Worm (Caenorhabditis elegans): ENCODE data around the gene R07D5.2.

DNA sequence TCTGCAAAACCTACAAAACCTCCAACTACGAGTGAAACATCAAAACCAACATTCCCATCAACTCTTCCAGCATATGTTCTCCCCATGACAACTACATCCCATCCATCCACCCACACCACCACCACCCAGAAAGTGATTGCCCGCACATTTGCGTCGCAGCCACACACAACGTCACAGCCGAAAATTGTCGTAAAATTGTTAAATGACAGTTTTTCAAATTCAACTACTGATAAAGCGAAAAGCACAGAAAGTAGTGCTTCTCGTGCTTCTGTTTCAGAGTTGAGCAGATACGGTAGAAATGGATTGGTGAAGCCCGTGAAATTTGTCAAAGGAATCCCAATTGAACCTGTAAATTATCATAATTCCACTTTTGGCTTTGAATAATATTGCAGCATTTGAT, 28.7 kb downstream of the R07D5.2 start:
- TF ChIP-seq ceh-28 (tag; optimal IDR thresholded peaks at IDR 0.05) (no peak), aly-2 (tag; optimal IDR thresholded peaks at IDR 0.05) (no peak), nhr-77 (tag; optimal IDR thresholded peaks at IDR 0.05) (no peak)
